Fruit fly (Drosophila melanogaster): Measurements from ENCODE around the gene RfC38.

RfC38 gene

dm6 chr2L:11123499-11123898 lies 6.9 kb downstream of the RfC38 start, which contains the start of the genes Csl4 and Nup160 (continued):
- TF ChIP-seq CG34224 (GFP tag; IDR thresholded peaks at IDR 0.05; ENCODE audit: partially characterized antibody) (peak; percentile 34; the same call in 1 of the 3 replicates), schlank (tag; optimal IDR thresholded peaks at IDR 0.05) (no peak), CG18262 (tag; optimal IDR thresholded peaks at IDR 0.05) (no peak), CG5180 (GFP tag; optimal IDR thresholded peaks at IDR 0.05) (no peak), Ets65A (GFP tag) (peak; percentile 97), twi (tag; optimal IDR thresholded peaks at IDR 0.05) (no peak), Atf6 (GFP tag; IDR thresholded peaks at IDR 0.05) (peak; percentile 65), nom (GFP tag; optimal IDR thresholded peaks at IDR 0.05) (no peak), CG3838 (GFP tag; optimal IDR thresholded peaks at IDR 0.05) (peak; percentile 6), CG8388 (GFP tag; optimal IDR thresholded peaks at IDR 0.05) (no peak), pan (optimal IDR thresholded peaks at IDR 0.05) (no peak), pan (GFP tag; optimal IDR thresholded peaks at IDR 0.05 in 1 of 2, IDR thresholded peaks at IDR 0.05 in 1 of 2) (peak in 1 of 2 experiments; percentile 81), Elba2 (GFP tag; optimal IDR thresholded peaks at IDR 0.05) (peak; percentile 55), CG1233 (GFP tag; optimal IDR thresholded peaks at IDR 0.05) (peak; percentile 24), unpg (GFP tag; optimal IDR thresholded peaks at IDR 0.05) (no peak)

- TF ChIP-seq CG4360 (GFP tag; IDR thresholded peaks at IDR 0.05) (no peak), insv (GFP tag; optimal IDR thresholded peaks at IDR 0.05) (no peak), Bteb2 (GFP tag; optimal IDR thresholded peaks at IDR 0.05) (no peak), Ada2b (GFP tag; IDR thresholded peaks at IDR 0.05) (no peak), Fer1 (GFP tag; optimal IDR thresholded peaks at IDR 0.05) (no peak), GATAe (GFP tag; conservative IDR thresholded peaks at IDR 0.05) (no peak), ttk (GFP tag; IDR thresholded peaks at IDR 0.05) (0 out of 2 replicates have a peak, but pooled peaks have one; percentile 12), Med (GFP tag) (peak; percentile 31), nerfin-2 (GFP tag; IDR thresholded peaks at IDR 0.05; ENCODE audit: partially characterized antibody) (0 out of 2 replicates have a peak, but pooled peaks have one; percentile 23), CG10274 (GFP tag; optimal IDR thresholded peaks at IDR 0.05) (no peak), slou (GFP tag; optimal IDR thresholded peaks at IDR 0.05) (no peak), CG30431 (GFP tag; optimal IDR thresholded peaks at IDR 0.05) (no peak), abd-A (tag; optimal IDR thresholded peaks at IDR 0.05) (no peak)
These were observed 8.8 kb downstream of the RfC38 start, which contains the start of gene Dnaaf4 for dm6 chr2L:11121614-11122013. Dnaaf4 (minus strand) TSS chr2L:11121714.

dm6 chr2L:11119966-11120517 lies 10.4 kb downstream of the RfC38 start, which contains the start of gene CG6230:
CG6230 (minus strand) TSS chr2L:11120319.
- TF ChIP-seq CG9797 (GFP tag; optimal IDR thresholded peaks at IDR 0.05) (peak; percentile 18), hbn (GFP tag; IDR thresholded peaks at IDR 0.05; ENCODE audit: partially characterized antibody) (peak; percentile 55; the same call in 1 of the 2 replicates), CG6791 (GFP tag; IDR thresholded peaks at IDR 0.05; ENCODE audit: partially characterized antibody) (peak; percentile 68; the same call in 2 of the 3 replicates), YL-1 (GFP tag; optimal IDR thresholded peaks at IDR 0.05) (peak; percentile 66), Sin3A (optimal IDR thresholded peaks at IDR 0.05) (peak; percentile 3), CG10267 (tag; optimal IDR thresholded peaks at IDR 0.05) (peak; percentile 92), Dll (GFP tag; IDR thresholded peaks at IDR 0.05; ENCODE audit: partially characterized antibody) (peak; percentile 71; the same call in 2 of the 4 replicates), tna (GFP tag; IDR thresholded peaks at IDR 0.05; ENCODE audit: partially characterized antibody) (0 out of 2 replicates have a peak, but pooled peaks have one; percentile 37), CG16813 (GFP tag; IDR thresholded peaks at IDR 0.05; ENCODE audit: partially characterized antibody) (peak; percentile 33; the same call in 1 of the 3 replicates), HLH4C (GFP tag; IDR thresholded peaks at IDR 0.05; ENCODE audit: partially characterized antibody) (peak; percentile 63), unc-4 (GFP tag; IDR thresholded peaks at IDR 0.05; ENCODE audit: partially characterized antibody) (peak; percentile 68), CG34224 (GFP tag; IDR thresholded peaks at IDR 0.05; ENCODE audit: partially characterized antibody) (peak; percentile 73), CG17612 (GFP tag; IDR thresholded peaks at IDR 0.05) (no peak), CG2129 (GFP tag; IDR thresholded peaks at IDR 0.05; ENCODE audit: partially characterized antibody) (peak; percentile 33; the same call in 1 of the 2 replicates), CG15514 (GFP tag; optimal IDR thresholded peaks at IDR 0.05) (peak; percentile 16), gsb (GFP tag; IDR thresholded peaks at IDR 0.05) (no peak), dimm (GFP tag; IDR thresholded peaks at IDR 0.05) (no peak), Dfd (GFP tag; optimal IDR thresholded peaks at IDR 0.05) (no peak), ken (GFP tag; IDR thresholded peaks at IDR 0.05) (no peak), CG14710 (tag; optimal IDR thresholded peaks at IDR 0.05) (peak; percentile 3)
